Worm (Caenorhabditis elegans) whole organism, young adult: Measurements from ENCODE around the gene rec-8.

ENCODE experiments used
- B0035.1 ChIP-seq: sonication (generic microtip); optimal IDR thresholded peaks from 2 replicates; lab custom pipeline; 2016; ENCODE audit warnings: missing genetic modification characterization, mild to moderate bottlenecking, missing compliant biosample characterization, missing genotype, missing genetic modification reagents
- B0336.3 ChIP-seq: fragments of 200-800 bp; sonication (Bioruptor generic); IDR thresholded peaks from 2 replicates; pipeline ENCODE4 v1.3.6; 2022; ENCODE audit warnings: missing genetic modification characterization, missing compliant biosample characterization
- C06A6.2 ChIP-seq: fragments of 200-800 bp; sonication (Bioruptor generic); conservative IDR thresholded peaks from 2 replicates; pipeline ENCODE4 v1.3.6; 2022; ENCODE audit warnings: missing genetic modification characterization, missing compliant biosample characterization
- C17E4.6 ChIP-seq: fragments of 200-800 bp; sonication (Bioruptor generic); IDR thresholded peaks from 2 replicates; pipeline ENCODE4 v1.3.6; 2022; ENCODE audit warnings: missing genetic modification reagents, missing genetic modification characterization, missing compliant biosample characterization
- D2030.7 ChIP-seq: fragments of 200-800 bp; sonication (Bioruptor generic); IDR thresholded peaks from 2 replicates; pipeline ENCODE4 v1.3.6; 2022; ENCODE audit warnings: missing genetic modification reagents, missing genetic modification characterization, missing compliant biosample characterization
- F10E7.11 ChIP-seq: sonication (generic microtip); optimal IDR thresholded peaks from 2 replicates; lab custom pipeline; 2017; ENCODE audit warnings: mild to moderate bottlenecking, missing genetic modification characterization, moderate library complexity, missing compliant biosample characterization
- F55B11.4 ChIP-seq: sonication (generic microtip); optimal IDR thresholded peaks from 2 replicates; lab custom pipeline; 2016; ENCODE audit warnings: missing compliant biosample characterization, missing genetic modification characterization, borderline replicate concordance; ENCODE audit not compliant: insufficient read depth
- T26A5.8 ChIP-seq: sonication (generic microtip); optimal IDR thresholded peaks from 2 replicates; lab custom pipeline; 2016; ENCODE audit warnings: missing genetic modification characterization, missing compliant biosample characterization
- Y67H2A.10 ChIP-seq: fragments of 200-800 bp; sonication (Bioruptor generic); conservative IDR thresholded peaks from 2 replicates; pipeline ENCODE4 v1.3.6; 2022; ENCODE audit warnings: missing genetic modification reagents, missing genetic modification characterization, missing compliant biosample characterization
- Y95B8A.8 ChIP-seq: fragments of 200-800 bp; sonication (Bioruptor generic); IDR thresholded peaks from 2 replicates; pipeline ENCODE4 v1.3.6; 2022; ENCODE audit warnings: missing genetic modification reagents, missing genetic modification characterization, missing compliant biosample characterization
- ZK185.1 ChIP-seq: sonication (generic microtip); optimal IDR thresholded peaks from 2 replicates; lab custom pipeline; 2016; ENCODE audit warnings: mild to moderate bottlenecking, missing genetic modification characterization, missing compliant biosample characterization; ENCODE audit not compliant: poor library complexity, severe bottlenecking
- ama-1 ChIP-seq, 3 experiments: fragments of 150-350 bp in 1 of 3; sonication (generic microtip) in 2 of 3; optimal IDR thresholded peaks; 2 replicates each; lab custom pipeline; 2014 to 2018; ENCODE audit warnings: missing biosample characterization in 2 of 3, missing genetic modification characterization in 2 of 3, missing genetic modification reagents in 2 of 3
- aptf-2 ChIP-seq: fragments of 200-800 bp; sonication (Bioruptor generic); conservative IDR thresholded peaks from 2 replicates; pipeline ENCODE4 v1.3.6; 2022; ENCODE audit warnings: missing genetic modification reagents, missing genetic modification characterization, missing compliant biosample characterization
- aptf-3 ChIP-seq: fragments of 200-800 bp; sonication (Bioruptor generic); IDR thresholded peaks from 2 replicates; pipeline ENCODE4 v1.3.6; 2022; ENCODE audit warnings: missing genetic modification characterization, missing compliant biosample characterization
- attf-3 ChIP-seq: fragments of 200-800 bp; sonication (Bioruptor generic); conservative IDR thresholded peaks from 2 replicates; pipeline ENCODE4 v1.3.6; 2022; ENCODE audit warnings: missing genetic modification reagents, missing genetic modification characterization, missing compliant biosample characterization
- bed-1 ChIP-seq: fragments of 200-800 bp; sonication (Bioruptor generic); IDR thresholded peaks from 2 replicates; pipeline ENCODE4 v1.3.6; 2022; ENCODE audit warnings: missing genetic modification reagents, missing genetic modification characterization, missing compliant biosample characterization
- ccch-3 ChIP-seq: fragments of 200-800 bp; sonication (Bioruptor generic); optimal IDR thresholded peaks from 2 replicates; lab custom pipeline; 2018; ENCODE audit warnings: mild to moderate bottlenecking, missing genetic modification characterization, missing compliant biosample characterization
- cebp-1 ChIP-seq, 2 experiments: fragments of 200-800 bp in 1 of 2; sonication (Bioruptor generic) in 1 of 2; sonication (generic microtip) in 1 of 2; IDR thresholded peaks in 1 of 2; optimal IDR thresholded peaks in 1 of 2; 2 replicates each; pipeline versions ENCODE4 v1.3.6 to Lab custom; 2017 to 2022; ENCODE audit warnings: missing compliant biosample characterization in 2 of 2, missing genetic modification characterization in 2 of 2, mild to moderate bottlenecking in 1 of 2, missing genetic modification reagents in 1 of 2, moderate library complexity in 1 of 2
- ceh-100 ChIP-seq: fragments of 200-800 bp; sonication (Bioruptor generic); IDR thresholded peaks from 2 replicates; pipeline ENCODE4 v1.3.6; 2022; ENCODE audit warnings: missing genetic modification reagents, missing genetic modification characterization, missing compliant biosample characterization
- ceh-91 ChIP-seq: fragments of 200-800 bp; sonication (Bioruptor generic); IDR thresholded peaks from 2 replicates; pipeline ENCODE4 v1.3.6; 2022; ENCODE audit warnings: missing genetic modification reagents, missing genetic modification characterization, missing compliant biosample characterization
- dpff-1 ChIP-seq: sonication (generic microtip); optimal IDR thresholded peaks from 2 replicates; lab custom pipeline; 2017; ENCODE audit warnings: mild to moderate bottlenecking, missing genetic modification characterization, missing compliant biosample characterization
- egrh-3 ChIP-seq: fragments of 200-800 bp; sonication (Bioruptor generic); IDR thresholded peaks from 2 replicates; pipeline ENCODE4 v1.3.6; 2022; ENCODE audit warnings: missing genetic modification reagents, missing genetic modification characterization, missing compliant biosample characterization
- hlh-12 ChIP-seq: sonication (generic microtip); optimal IDR thresholded peaks from 2 replicates; lab custom pipeline; 2016; ENCODE audit warnings: missing genetic modification characterization, missing compliant biosample characterization
- hlh-26 ChIP-seq: fragments of 200-800 bp; sonication (Bioruptor generic); conservative IDR thresholded peaks from 2 replicates; pipeline ENCODE4 v1.3.6; 2022; ENCODE audit warnings: missing genetic modification reagents, missing genetic modification characterization, missing compliant biosample characterization
- hrde-1 ChIP-seq: sonication (generic microtip); optimal IDR thresholded peaks from 2 replicates; lab custom pipeline; 2016; ENCODE audit warnings: missing genetic modification characterization, mild to moderate bottlenecking, missing compliant biosample characterization, moderate library complexity, missing genotype, missing genetic modification reagents, borderline replicate concordance
- lag-1 ChIP-seq: fragments of 200-800 bp; sonication (Bioruptor generic); IDR thresholded peaks from 2 replicates; pipeline ENCODE4 v1.3.6; 2022; ENCODE audit warnings: missing genetic modification reagents, missing genetic modification characterization, missing compliant biosample characterization
- let-607 ChIP-seq, 2 experiments: fragments of 200-800 bp in 1 of 2; sonication (Bioruptor generic) in 1 of 2; sonication (generic microtip) in 1 of 2; optimal IDR thresholded peaks; 2 replicates each; lab custom pipeline; 2016 to 2018; ENCODE audit warnings: mild to moderate bottlenecking in 2 of 2, missing compliant biosample characterization in 2 of 2, missing genetic modification characterization in 2 of 2, moderate library complexity in 2 of 2, missing genotype in 1 of 2
- lir-1 ChIP-seq: fragments of 200-800 bp; sonication (Bioruptor generic); conservative IDR thresholded peaks from 2 replicates; pipeline ENCODE4 v1.3.6; 2022; ENCODE audit warnings: missing genetic modification reagents, missing genetic modification characterization, missing compliant biosample characterization
- madf-6 ChIP-seq: fragments of 200-800 bp; sonication (Bioruptor generic); IDR thresholded peaks from 2 replicates; pipeline ENCODE4 v1.3.6; 2022; ENCODE audit warnings: missing genetic modification reagents, missing genetic modification characterization, missing compliant biosample characterization
- mcd-1 ChIP-seq: fragments of 200-800 bp; sonication (Bioruptor generic); IDR thresholded peaks from 2 replicates; pipeline ENCODE4 v1.3.6; 2022; ENCODE audit warnings: missing genetic modification reagents, missing genetic modification characterization, missing compliant biosample characterization
- mes-4 ChIP-seq: sonication (generic microtip); optimal IDR thresholded peaks from 2 replicates; lab custom pipeline; 2016; ENCODE audit warnings: missing genotype, missing genetic modification characterization, missing compliant biosample characterization
- nfya-1 ChIP-seq: sonication (generic microtip); optimal IDR thresholded peaks from 2 replicates; lab custom pipeline; 2017; ENCODE audit warnings: antibody characterized with exemption, missing compliant biosample characterization, missing genetic modification characterization, borderline replicate concordance; ENCODE audit not compliant: insufficient read depth
- nhr-80 ChIP-seq: sonication (generic microtip); optimal IDR thresholded peaks from 2 replicates; lab custom pipeline; 2016; ENCODE audit warnings: missing genetic modification characterization, missing compliant biosample characterization
- rec-8 ChIP-seq, 2 experiments: sonication (generic microtip); optimal IDR thresholded peaks; 2 replicates each; lab custom pipeline; 2016; ENCODE audit warnings: mild to moderate bottlenecking in 2 of 2, missing genetic modification characterization in 2 of 2, missing genetic modification reagents in 2 of 2, missing genotype in 2 of 2, missing biosample characterization in 1 of 2, missing compliant biosample characterization in 1 of 2, moderate library complexity in 1 of 2
- rpc-1 ChIP-seq, 2 experiments: fragments of 150-350 bp in 1 of 2; sonication (generic microtip) in 1 of 2; optimal IDR thresholded peaks; 2 replicates each; lab custom pipeline; 2014 to 2018; ENCODE audit warnings: missing biosample characterization in 1 of 2, missing genetic modification characterization in 1 of 2, missing genetic modification reagents in 1 of 2, missing genotype in 1 of 2
- snpc-1.3 ChIP-seq: sonication (generic microtip); optimal IDR thresholded peaks from 2 replicates; lab custom pipeline; 2017; ENCODE audit warnings: missing genetic modification characterization, mild to moderate bottlenecking, missing compliant biosample characterization, antibody characterized with exemption, moderate library complexity, missing genotype, missing genetic modification reagents; ENCODE audit not compliant: insufficient read depth
- snpc-3.4 ChIP-seq: sonication (generic microtip); optimal IDR thresholded peaks from 2 replicates; lab custom pipeline; 2017; ENCODE audit warnings: missing genetic modification characterization, mild to moderate bottlenecking, missing compliant biosample characterization, antibody characterized with exemption, moderate library complexity, missing genotype, missing genetic modification reagents
- tbp1 ChIP-seq: fragments of 200-800 bp; sonication (Bioruptor generic); optimal IDR thresholded peaks from 2 replicates; lab custom pipeline; 2018; ENCODE audit warnings: mild to moderate bottlenecking, missing genetic modification characterization, missing compliant biosample characterization
- unc-62 ChIP-seq: fragments of 150-350 bp; optimal IDR thresholded peaks from 2 replicates; lab custom pipeline; 2014; ENCODE audit warnings: missing biosample characterization, missing genetic modification reagents, missing genetic modification characterization
- xnd-1 ChIP-seq: sonication (generic microtip); optimal IDR thresholded peaks from 2 replicates; lab custom pipeline; 2016; ENCODE audit warnings: missing genotype, missing genetic modification reagents, missing genetic modification characterization, missing compliant biosample characterization
- ztf-25 ChIP-seq: fragments of 200-800 bp; sonication (Bioruptor generic); IDR thresholded peaks from 2 replicates; pipeline ENCODE4 v1.3.6; 2022; ENCODE audit warnings: missing genetic modification reagents, missing genetic modification characterization, missing compliant biosample characterization
- ztf-28 ChIP-seq: fragments of 200-800 bp; sonication (Bioruptor generic); IDR thresholded peaks from 2 replicates; pipeline ENCODE4 v1.3.6; 2022; ENCODE audit warnings: missing genetic modification reagents, missing genetic modification characterization, missing compliant biosample characterization

rec-8 gene

ce11 chrIV:13318773-13319172 is 34.2 kb downstream of the rec-8 start (continued):
- TF ChIP-seq ama-1 (optimal IDR thresholded peaks at IDR 0.05; lab: Kevin White, UChicago) = no peak
- no peak for TF ChIP-seq ama-1 (GFP tag; optimal IDR thresholded peaks at IDR 0.05; lab: Kevin White, UChicago)
- no peak for TF ChIP-seq ccch-3
- TF ChIP-seq lir-1 (GFP tag; lab: Robert Waterston, UW) = no peak
- no peak for TF ChIP-seq aptf-3 (GFP tag; lab: Robert Waterston, UW)
- no peak for TF ChIP-seq ZK185.1 (tag; lab: Kevin White, UChicago)
- TF ChIP-seq Y67H2A.10 (GFP tag; lab: Robert Waterston, UW) = no peak
- TF ChIP-seq egrh-3 (GFP tag; lab: Robert Waterston, UW) = no peak
- TF ChIP-seq snpc-1.3 = peak; percentile 3
- TF ChIP-seq C17E4.6 (GFP tag; lab: Robert Waterston, UW) = no peak
- TF ChIP-seq Y95B8A.8 (GFP tag; lab: Robert Waterston, UW) = no peak
- no peak for TF ChIP-seq B0035.1 (tag; lab: Kevin White, UChicago)
- no peak for TF ChIP-seq ztf-28 (GFP tag; lab: Robert Waterston, UW)
- TF ChIP-seq attf-3 = no peak
- peak; percentile 46 for TF ChIP-seq mcd-1 (GFP tag; lab: Robert Waterston, UW)
- TF ChIP-seq nfya-1 = no peak
- no peak for TF ChIP-seq dpff-1 (tag; lab: Kevin White, UChicago)
- TF ChIP-seq hrde-1 (tag; lab: Kevin White, UChicago) = peak; percentile 36
- TF ChIP-seq let-607 (tag; optimal IDR thresholded peaks at IDR 0.05; lab: Kevin White, UChicago) = peak in 1 of 2 experiments; percentile 54
- TF ChIP-seq ceh-91 (GFP tag; lab: Robert Waterston, UW) = no peak
- TF ChIP-seq hlh-12 (tag; lab: Kevin White, UChicago) = no peak
- TF ChIP-seq xnd-1 = no peak
- TF ChIP-seq rpc-1 (optimal IDR thresholded peaks at IDR 0.05; lab: Kevin White, UChicago) = no peak
- TF ChIP-seq rpc-1 (tag; optimal IDR thresholded peaks at IDR 0.05; lab: Kevin White, UChicago) = no peak
- no peak for TF ChIP-seq F55B11.4
- peak; percentile 67 for TF ChIP-seq cebp-1 (GFP tag; IDR thresholded peaks at IDR 0.05; lab: Robert Waterston, UW)
- TF ChIP-seq cebp-1 (tag; optimal IDR thresholded peaks at IDR 0.05; lab: Kevin White, UChicago) = peak; percentile 74
- peak; percentile 92 for TF ChIP-seq nhr-80 (tag; lab: Kevin White, UChicago)
- TF ChIP-seq ztf-25 (GFP tag; lab: Robert Waterston, UW) = no peak
- TF ChIP-seq rec-8 (tag; optimal IDR thresholded peaks at IDR 0.05; lab: Kevin White, UChicago) = no peak
- peak; percentile 64 for TF ChIP-seq tbp1
- no peak for TF ChIP-seq D2030.7 (GFP tag; lab: Robert Waterston, UW)
- no peak for TF ChIP-seq aptf-2 (GFP tag; lab: Robert Waterston, UW)
- TF ChIP-seq snpc-3.4 (tag; lab: Kevin White, UChicago) = no peak
- TF ChIP-seq unc-62 = no peak
- no peak for TF ChIP-seq hlh-26 (GFP tag; lab: Robert Waterston, UW)
- TF ChIP-seq, all 124 proteins: peak for 43

ce11 chrIV:13315344-13315743 is 37.6 kb downstream of the rec-8 start, which contains the start of gene fat-1:
Gene fat-1 (plus strand): TSS chrIV:13315644.
- TF ChIP-seq ceh-100 (GFP tag; lab: Robert Waterston, UW) = no peak
- TF ChIP-seq ztf-25 (GFP tag; lab: Robert Waterston, UW) = no peak
- TF ChIP-seq F10E7.11 = no peak
- TF ChIP-seq mes-4 (tag; lab: Kevin White, UChicago) = no peak
- no peak for TF ChIP-seq B0336.3 (GFP tag; lab: Robert Waterston, UW)
- no peak for TF ChIP-seq hlh-12 (tag; lab: Kevin White, UChicago)
- TF ChIP-seq T26A5.8 (tag; lab: Kevin White, UChicago) = no peak
- TF ChIP-seq D2030.7 (GFP tag; lab: Robert Waterston, UW) = no peak
- TF ChIP-seq let-607 (tag; optimal IDR thresholded peaks at IDR 0.05; lab: Kevin White, UChicago) = no peak
- TF ChIP-seq mcd-1 (GFP tag; lab: Robert Waterston, UW) = 0 out of 2 replicates have a peak, but pooled peaks have one; percentile 16
- TF ChIP-seq bed-1 = no peak
- peak; percentile 9; the same call in 1 of the 2 replicates for TF ChIP-seq madf-6 (GFP tag; lab: Robert Waterston, UW)
- no peak for TF ChIP-seq C06A6.2 (GFP tag; lab: Robert Waterston, UW)
- no peak for TF ChIP-seq lag-1 (GFP tag; lab: Robert Waterston, UW)
